Worm (Caenorhabditis elegans) whole organism, mixed stage, embryonic: ENCODE results near the gene col-132.
A peak's percentile ranks its signal among the peaks of the same experiment; 100 is the strongest.

Experiments
- M03D4.4 ChIP-seq: sonication (generic microtip); optimal IDR thresholded peaks from 2 replicates; lab custom pipeline; 2017; ENCODE audit warnings: mild to moderate bottlenecking, missing genetic modification characterization, missing compliant biosample characterization
- bed-3 ChIP-seq: fragments of 200-800 bp; sonication (Bioruptor generic); optimal IDR thresholded peaks from 3 replicates; lab custom pipeline; 2018; ENCODE audit warnings: mild to moderate bottlenecking, missing genetic modification characterization, moderate library complexity, missing compliant biosample characterization
- blmp-1 ChIP-seq: fragments of 150-350 bp; optimal IDR thresholded peaks from 2 replicates; lab custom pipeline; 2014; ENCODE audit warnings: missing biosample characterization, missing genetic modification characterization
- ceh-39 ChIP-seq: fragments of 150-350 bp; optimal IDR thresholded peaks from 2 replicates; lab custom pipeline; 2014; ENCODE audit warnings: missing biosample characterization, missing genetic modification characterization
- ceh-43 ChIP-seq: fragments of 200-800 bp; sonication (Bioruptor generic); optimal IDR thresholded peaks from 2 replicates; lab custom pipeline; 2018; ENCODE audit warnings: mild to moderate bottlenecking, missing genetic modification characterization, moderate library complexity, missing compliant biosample characterization
- ces-1 ChIP-seq: fragments of 150-350 bp; optimal IDR thresholded peaks from 2 replicates; lab custom pipeline; 2014; ENCODE audit warnings: missing biosample characterization, missing genetic modification reagents, missing genetic modification characterization
- cnd-1 ChIP-seq: fragments of 200-800 bp; sonication (Bioruptor generic); optimal IDR thresholded peaks from 2 replicates; lab custom pipeline; 2018; ENCODE audit warnings: mild to moderate bottlenecking, missing genetic modification characterization, missing compliant biosample characterization
- drap-1 ChIP-seq: fragments of 200-800 bp; sonication (Bioruptor generic); optimal IDR thresholded peaks from 3 replicates; lab custom pipeline; 2018; ENCODE audit warnings: mild to moderate bottlenecking, missing genetic modification characterization, missing compliant biosample characterization
- elt-1 ChIP-seq: sonication (generic microtip); optimal IDR thresholded peaks from 2 replicates; lab custom pipeline; 2017; ENCODE audit warnings: missing genetic modification characterization, mild to moderate bottlenecking, missing compliant biosample characterization, antibody characterized with exemption, moderate library complexity, borderline replicate concordance; ENCODE audit not compliant: insufficient read depth
- elt-3 ChIP-seq: fragments of 150-350 bp; optimal IDR thresholded peaks from 2 replicates; lab custom pipeline; 2014; ENCODE audit warnings: missing biosample characterization, missing genetic modification characterization
- flh-1 ChIP-seq: fragments of 200-800 bp; sonication (Bioruptor generic); optimal IDR thresholded peaks from 2 replicates; lab custom pipeline; 2018; ENCODE audit warnings: mild to moderate bottlenecking, missing genetic modification characterization, moderate library complexity, missing compliant biosample characterization
- ham-2 ChIP-seq: fragments of 200-800 bp; sonication (Bioruptor generic); optimal IDR thresholded peaks from 2 replicates; lab custom pipeline; 2018; ENCODE audit warnings: mild to moderate bottlenecking, missing genetic modification characterization, missing compliant biosample characterization
- hlh-1 ChIP-seq: fragments of 150-350 bp; optimal IDR thresholded peaks from 2 replicates; lab custom pipeline; 2014; ENCODE audit warnings: missing biosample characterization, missing genetic modification reagents, missing genetic modification characterization
- lin-13 ChIP-seq: fragments of 150-350 bp; optimal IDR thresholded peaks from 2 replicates; lab custom pipeline; 2014; ENCODE audit warnings: missing biosample characterization, missing genetic modification characterization
- lin-32 ChIP-seq: fragments of 200-800 bp; sonication (Bioruptor generic); optimal IDR thresholded peaks from 2 replicates; lab custom pipeline; 2018; ENCODE audit warnings: mild to moderate bottlenecking, missing genetic modification characterization, missing compliant biosample characterization
- lsy-2 ChIP-seq: fragments of 150-350 bp; optimal IDR thresholded peaks from 2 replicates; lab custom pipeline; 2014; ENCODE audit warnings: missing biosample characterization, missing genetic modification characterization
- mab-5 ChIP-seq: fragments of 150-350 bp; optimal IDR thresholded peaks from 2 replicates; lab custom pipeline; 2014; ENCODE audit warnings: missing biosample characterization, missing genetic modification characterization
- mep-1 ChIP-seq: fragments of 150-350 bp; optimal IDR thresholded peaks from 2 replicates; lab custom pipeline; 2017; ENCODE audit warnings: missing biosample characterization, missing genetic modification reagents, missing genetic modification characterization, inconsistent platforms
- nhr-12 ChIP-seq: fragments of 150-350 bp; optimal IDR thresholded peaks from 2 replicates; lab custom pipeline; 2014; ENCODE audit warnings: missing biosample characterization, missing genetic modification characterization
- nhr-2 ChIP-seq: fragments of 150-350 bp; optimal IDR thresholded peaks from 2 replicates; lab custom pipeline; 2014; ENCODE audit warnings: missing biosample characterization, missing genetic modification characterization
- nhr-237 ChIP-seq: fragments of 150-350 bp; optimal IDR thresholded peaks from 2 replicates; lab custom pipeline; 2014; ENCODE audit warnings: missing biosample characterization, missing genetic modification characterization
- nhr-28 ChIP-seq: fragments of 150-350 bp; optimal IDR thresholded peaks from 2 replicates; lab custom pipeline; 2014; ENCODE audit warnings: missing biosample characterization, missing genetic modification characterization
- nhr-76 ChIP-seq: sonication (generic microtip); optimal IDR thresholded peaks from 2 replicates; lab custom pipeline; 2017; ENCODE audit warnings: missing biosample characterization, missing genetic modification characterization
- pha-4 ChIP-seq: fragments of 150-350 bp; optimal IDR thresholded peaks from 2 replicates; lab custom pipeline; 2018; ENCODE audit warnings: missing biosample characterization, missing genetic modification reagents, missing genetic modification characterization
- sem-2 ChIP-seq: fragments of 200-800 bp; sonication (Bioruptor generic); optimal IDR thresholded peaks from 2 replicates; lab custom pipeline; 2018; ENCODE audit warnings: mild to moderate bottlenecking, missing genetic modification characterization, missing compliant biosample characterization
- snpc-4 ChIP-seq: fragments of 150-350 bp; optimal IDR thresholded peaks from 2 replicates; lab custom pipeline; 2014; ENCODE audit warnings: missing biosample characterization, missing genetic modification characterization
- sptf-1 ChIP-seq: sonication (generic microtip); optimal IDR thresholded peaks from 2 replicates; lab custom pipeline; 2017; ENCODE audit warnings: mild to moderate bottlenecking, missing genetic modification characterization, moderate library complexity, missing compliant biosample characterization
- tbx-8 ChIP-seq: fragments of 200-800 bp; sonication (Bioruptor generic); optimal IDR thresholded peaks from 2 replicates; lab custom pipeline; 2018; ENCODE audit warnings: mild to moderate bottlenecking, missing genetic modification characterization, moderate library complexity, missing compliant biosample characterization
- unc-120 ChIP-seq: sonication (generic microtip); optimal IDR thresholded peaks from 2 replicates; lab custom pipeline; 2017; ENCODE audit warnings: missing genetic modification characterization, missing compliant biosample characterization; ENCODE audit not compliant: poor library complexity, severe bottlenecking
- unc-39 ChIP-seq: fragments of 150-350 bp; optimal IDR thresholded peaks from 2 replicates; lab custom pipeline; 2014; ENCODE audit warnings: missing biosample characterization, missing genetic modification characterization
- unc-62 ChIP-seq: fragments of 150-350 bp; optimal IDR thresholded peaks from 2 replicates; lab custom pipeline; 2014; ENCODE audit warnings: missing biosample characterization, missing genetic modification reagents, missing genetic modification characterization
- zip-8 ChIP-seq: fragments of 150-350 bp; optimal IDR thresholded peaks from 2 replicates; lab custom pipeline; 2014; ENCODE audit warnings: missing biosample characterization, missing genetic modification characterization
- ztf-11 ChIP-seq: fragments of 150-350 bp; optimal IDR thresholded peaks from 2 replicates; lab custom pipeline; 2014; ENCODE audit warnings: missing biosample characterization, missing genetic modification characterization

col-132 gene

DNA sequence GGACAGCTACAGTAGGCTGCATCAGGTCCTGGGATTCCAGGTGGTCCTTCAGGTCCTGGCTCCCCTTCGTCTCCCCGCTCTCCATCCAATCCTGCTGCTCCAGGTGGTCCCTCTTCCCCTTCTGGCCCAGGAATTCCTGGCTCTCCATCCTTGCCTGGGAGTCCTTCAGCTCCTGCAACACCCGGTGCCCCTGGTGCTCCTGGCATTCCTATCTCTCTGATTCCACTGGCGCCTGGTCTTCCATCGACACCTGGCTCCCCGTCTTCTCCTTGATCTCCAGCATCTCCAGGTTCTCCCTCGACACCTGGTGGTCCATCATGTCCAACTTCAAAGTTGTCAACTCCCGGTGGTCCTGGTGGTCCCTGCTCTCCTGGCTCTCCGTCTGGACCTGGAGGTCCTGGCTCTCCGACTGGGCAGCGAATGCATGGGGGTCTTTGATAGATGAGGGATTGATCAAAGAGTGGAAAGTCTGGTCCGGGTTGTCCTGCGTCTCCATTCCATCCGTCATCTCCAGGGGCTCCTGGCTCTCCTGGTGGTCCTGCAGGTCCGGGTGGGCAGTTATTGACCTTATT lies 1.1 kb downstream of the col-132 start:
- TF ChIP-seq elt-1 (tag; lab: Kevin White, UChicago): no peak
- no peak for TF ChIP-seq unc-120
- no peak for TF ChIP-seq nhr-12 (tag; lab: Kevin White, UChicago)
- no peak for TF ChIP-seq pha-4 (tag; lab: Kevin White, UChicago)
- TF ChIP-seq nhr-76 (tag; lab: Kevin White, UChicago): no peak
- TF ChIP-seq unc-39 (tag; lab: Kevin White, UChicago): no peak
- TF ChIP-seq nhr-237 (tag; lab: Kevin White, UChicago): no peak
- TF ChIP-seq sptf-1 (tag; lab: Kevin White, UChicago): peak; percentile 16
- no peak for TF ChIP-seq mep-1 (tag; lab: Kevin White, UChicago)

- TF ChIP-seq ham-2 (no peak), elt-3 (tag; lab: Kevin White, UChicago) (no peak), ztf-11 (tag; lab: Kevin White, UChicago) (no peak), tbx-8 (GFP tag; lab: Kevin White, UChicago) (no peak), cnd-1 (no peak), snpc-4 (tag; lab: Kevin White, UChicago) (no peak), ces-1 (no peak), nhr-237 (tag; lab: Kevin White, UChicago) (no peak), nhr-2 (tag; lab: Kevin White, UChicago) (no peak), nhr-76 (tag; lab: Kevin White, UChicago) (no peak), lin-32 (GFP tag; lab: Kevin White, UChicago) (no peak), pha-4 (tag; lab: Kevin White, UChicago) (no peak), unc-39 (tag; lab: Kevin White, UChicago) (no peak), lsy-2 (tag; lab: Kevin White, UChicago) (no peak)
Observed at ce11 chrIV:13086705-13087104, 4.2 kb downstream of the col-132 start, which contains the start of gene spin-2. spin-2 (plus strand) TSS chrIV:13087005.

- no peak for TF ChIP-seq nhr-2 (tag; lab: Kevin White, UChicago)
- no peak for TF ChIP-seq drap-1
- no peak for TF ChIP-seq flh-1 (GFP tag; lab: Kevin White, UChicago)
- TF ChIP-seq ham-2: no peak
- no peak for TF ChIP-seq snpc-4 (tag; lab: Kevin White, UChicago)
- no peak for TF ChIP-seq ceh-39 (tag; lab: Kevin White, UChicago)
- no peak for TF ChIP-seq nhr-76 (tag; lab: Kevin White, UChicago)
- TF ChIP-seq blmp-1 (tag; lab: Kevin White, UChicago): no peak
- no peak for TF ChIP-seq unc-62 (GFP tag; lab: Kevin White, UChicago)
- TF ChIP-seq sem-2 (GFP tag; lab: Kevin White, UChicago): no peak
- TF ChIP-seq mab-5 (tag; lab: Kevin White, UChicago): no peak
- TF ChIP-seq unc-120: no peak
- TF ChIP-seq nhr-28: no peak
- TF ChIP-seq elt-3 (tag; lab: Kevin White, UChicago): no peak
- no peak for TF ChIP-seq unc-39 (tag; lab: Kevin White, UChicago)
- no peak for TF ChIP-seq ztf-11 (tag; lab: Kevin White, UChicago)
- TF ChIP-seq cnd-1: no peak
- TF ChIP-seq zip-8 (tag; lab: Kevin White, UChicago): no peak
- TF ChIP-seq hlh-1: no peak
- no peak for TF ChIP-seq mep-1 (tag; lab: Kevin White, UChicago)
Observed at ce11 chrIV:13085675-13086074, 5.2 kb downstream of the col-132 start.

DNA sequence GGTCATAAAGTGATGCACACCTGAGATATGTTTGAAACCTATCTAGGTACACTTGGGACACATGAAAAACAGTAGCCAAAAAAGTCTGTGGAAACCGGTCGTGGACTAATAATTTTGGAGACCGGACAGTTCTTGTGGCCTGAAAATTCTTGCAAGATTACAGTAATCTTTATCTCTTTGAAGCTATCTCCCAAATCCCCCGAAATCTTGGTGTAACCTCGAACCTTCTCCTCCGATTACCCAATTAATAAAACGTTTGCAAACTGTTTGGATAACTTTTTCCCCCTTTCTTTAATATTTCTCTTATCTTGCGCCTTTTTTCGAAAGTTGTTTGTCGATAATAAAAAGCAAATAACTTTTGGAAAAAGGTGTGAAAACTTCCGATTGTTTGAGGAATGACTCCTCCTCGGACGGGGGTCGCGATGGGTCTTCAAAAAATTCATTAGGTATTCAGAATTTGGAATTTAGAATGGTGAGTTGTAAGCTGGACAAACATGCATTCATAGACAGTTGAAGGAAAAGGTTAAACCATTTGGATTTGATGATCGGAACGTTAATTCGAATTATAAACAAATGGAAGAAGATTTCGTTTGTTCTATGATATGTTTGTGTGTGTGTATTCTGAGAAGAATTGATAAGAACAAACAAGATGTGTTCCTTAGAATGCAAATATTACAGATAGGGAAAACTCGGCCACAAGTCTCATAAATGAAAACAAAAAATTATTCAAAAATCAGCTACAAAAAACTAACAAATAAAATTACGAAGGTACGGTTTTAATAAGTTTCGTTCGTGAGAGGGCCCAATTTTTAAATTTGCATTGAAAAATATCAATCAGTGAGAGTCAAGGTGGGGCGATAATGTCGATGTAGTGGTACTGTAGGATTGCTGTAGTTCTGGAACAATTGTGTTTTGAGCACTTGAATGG lies 7.8 kb downstream of the col-132 start:
- TF ChIP-seq nhr-76 (tag; lab: Kevin White, UChicago) (no peak), M03D4.4 (tag; lab: Kevin White, UChicago) (no peak), nhr-237 (tag; lab: Kevin White, UChicago) (no peak), lin-32 (GFP tag; lab: Kevin White, UChicago) (no peak), ham-2 (no peak), elt-3 (tag; lab: Kevin White, UChicago) (no peak), zip-8 (tag; lab: Kevin White, UChicago) (no peak), snpc-4 (tag; lab: Kevin White, UChicago) (no peak), hlh-1 (no peak), lin-13 (no peak), ztf-11 (tag; lab: Kevin White, UChicago) (no peak), bed-3 (GFP tag; lab: Kevin White, UChicago) (no peak), sptf-1 (tag; lab: Kevin White, UChicago) (no peak), nhr-2 (tag; lab: Kevin White, UChicago) (no peak), blmp-1 (tag; lab: Kevin White, UChicago) (no peak), ceh-43 (GFP tag; lab: Kevin White, UChicago) (no peak)
